Worm (Caenorhabditis elegans): ENCODE results near the gene T02G5.14.
A peak's percentile ranks its signal among the peaks of the same experiment; 100 is the strongest.

DNA sequence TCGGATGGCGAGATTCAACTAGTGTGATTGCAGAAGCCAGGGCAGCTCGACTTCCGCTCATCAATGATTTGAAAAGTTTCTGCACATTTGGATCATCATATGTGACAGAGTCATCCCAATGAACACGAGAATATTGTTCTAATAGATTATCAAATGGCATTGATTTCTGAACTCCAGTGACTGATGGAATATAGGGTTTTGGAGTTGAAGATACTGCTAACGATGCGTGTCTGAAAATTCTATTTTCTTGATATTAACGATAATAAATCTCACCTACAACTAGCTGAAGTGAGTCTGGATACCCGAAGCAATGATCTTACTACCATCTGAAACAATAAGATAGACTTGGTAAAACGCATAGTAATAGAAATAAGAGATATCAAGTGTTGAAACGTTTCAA is 16.7 kb downstream of the T02G5.14 start, which contains the start of gene mmaa-1:
- no peak for TF ChIP-seq B0019.2 (GFP tag; conservative IDR thresholded peaks at IDR 0.05)
- no peak for TF ChIP-seq lag-1 (GFP tag; IDR thresholded peaks at IDR 0.05)
- no peak for TF ChIP-seq lsy-27 (tag; optimal IDR thresholded peaks at IDR 0.05; ENCODE audit: borderline replicate concordance, insufficient read depth)
- no peak for TF ChIP-seq unc-62 (GFP tag; optimal IDR thresholded peaks at IDR 0.05)
- TF ChIP-seq ama-1 (optimal IDR thresholded peaks at IDR 0.05): peak; percentile 78
- no peak for TF ChIP-seq ama-1 (GFP tag; optimal IDR thresholded peaks at IDR 0.05)
- TF ChIP-seq T07F8.4 (tag; optimal IDR thresholded peaks at IDR 0.05): no peak
- TF ChIP-seq aptf-2 (GFP tag; conservative IDR thresholded peaks at IDR 0.05): no peak
- no peak for TF ChIP-seq ceh-40 (GFP tag; IDR thresholded peaks at IDR 0.05)
- TF ChIP-seq sdz-38 (tag; optimal IDR thresholded peaks at IDR 0.05): no peak
